Worm (Caenorhabditis elegans) whole organism, early embryonic: ENCODE data around the gene F28F5.6.

Source experiments
- ama-1 ChIP-seq: fragments of 150-350 bp; optimal IDR thresholded peaks from 2 replicates; lab custom pipeline; 2014
- ceh-13 ChIP-seq: fragments of 200-800 bp; sonication (Bioruptor generic); optimal IDR thresholded peaks from 2 replicates; lab custom pipeline; 2018; ENCODE audit warnings: mild to moderate bottlenecking, missing genetic modification characterization, missing compliant biosample characterization
- ceh-36 ChIP-seq: sonication (generic microtip); optimal IDR thresholded peaks from 2 replicates; lab custom pipeline; 2016; ENCODE audit warnings: missing genetic modification characterization, inconsistent platforms, missing compliant biosample characterization
- flt-1 ChIP-seq: fragments of 200-800 bp; sonication (Bioruptor generic); IDR thresholded peaks from 2 replicates; pipeline ENCODE4 v1.3.6; 2022; ENCODE audit warnings: missing genetic modification characterization, missing compliant biosample characterization
- hmbx-1 ChIP-seq: sonication (generic microtip); optimal IDR thresholded peaks from 2 replicates; lab custom pipeline; 2016; ENCODE audit warnings: mild to moderate bottlenecking, missing genetic modification characterization, missing compliant biosample characterization
- pes-1 ChIP-seq: fragments of 200-800 bp; sonication (Bioruptor generic); IDR thresholded peaks from 2 replicates; pipeline ENCODE4 v1.3.6; 2022; ENCODE audit warnings: missing genetic modification reagents, missing genetic modification characterization, missing compliant biosample characterization
- scrt-1 ChIP-seq: fragments of 200-800 bp; sonication (Bioruptor generic); IDR thresholded peaks from 2 replicates; pipeline ENCODE4 v1.3.6; 2022; ENCODE audit warnings: missing genetic modification characterization, missing compliant biosample characterization
- sea-1 ChIP-seq: fragments of 200-800 bp; sonication (Bioruptor generic); conservative IDR thresholded peaks from 2 replicates; pipeline ENCODE4 v1.3.6; 2022; ENCODE audit warnings: missing genetic modification characterization, missing compliant biosample characterization

- TF ChIP-seq sea-1 (GFP tag; lab: Robert Waterston, UW) (no peak), pes-1 (no peak), ceh-13 (GFP tag; lab: Kevin White, UChicago) (no peak), scrt-1 (no peak), hmbx-1 (tag; lab: Kevin White, UChicago) (no peak), ama-1 (lab: Kevin White, UChicago) (no peak), ceh-36 (no peak), flt-1 (GFP tag; lab: Robert Waterston, UW) (no peak)
Observed at ce11 chrIII:6820343-6820985, 1.3 kb upstream of the F28F5.6 start, which contains the start of gene ten-1.
